Worm (Caenorhabditis elegans): ENCODE measurements around the gene D2024.5.

D2024.5 gene

ce11 chrIV:7222088-7222487 is 6.0 kb downstream of the D2024.5 start:
- TF ChIP-seq unc-62 (GFP tag; optimal IDR thresholded peaks at IDR 0.05): no peak
- TF ChIP-seq nhr-28 (tag; optimal IDR thresholded peaks at IDR 0.05): no peak
- no peak for TF ChIP-seq mep-1 (tag; optimal IDR thresholded peaks at IDR 0.05)
- no peak for TF ChIP-seq blmp-1 (tag; optimal IDR thresholded peaks at IDR 0.05)
- peak; percentile 57 for TF ChIP-seq ces-1 (GFP tag; optimal IDR thresholded peaks at IDR 0.05)
- no peak for TF ChIP-seq lin-13 (tag; optimal IDR thresholded peaks at IDR 0.05)
- no peak for TF ChIP-seq tbx-8 (GFP tag; optimal IDR thresholded peaks at IDR 0.05)

ce11 chrIV:7219398-7220087 is 8.6 kb downstream of the D2024.5 start, which contains the start of the genes glb-23 and R13A1.1:
TSS of gene glb-23 (minus strand) at chrIV:7219498.
TSS of gene R13A1.1 (plus strand) at chrIV:7220037.
- no peak for TF ChIP-seq zip-8 (tag; optimal IDR thresholded peaks at IDR 0.05)
- TF ChIP-seq mep-1 (tag; optimal IDR thresholded peaks at IDR 0.05): no peak
- TF ChIP-seq nhr-76 (tag; optimal IDR thresholded peaks at IDR 0.05): no peak
- TF ChIP-seq ceh-43 (GFP tag; optimal IDR thresholded peaks at IDR 0.05): no peak
- no peak for TF ChIP-seq nhr-2 (tag; optimal IDR thresholded peaks at IDR 0.05)
- TF ChIP-seq mls-2 (tag; optimal IDR thresholded peaks at IDR 0.05): no peak
- no peak for TF ChIP-seq sptf-1 (tag; optimal IDR thresholded peaks at IDR 0.05)
- TF ChIP-seq hlh-1 (tag; optimal IDR thresholded peaks at IDR 0.05): no peak
- no peak for TF ChIP-seq cnd-1 (tag; optimal IDR thresholded peaks at IDR 0.05)
- TF ChIP-seq drap-1 (GFP tag; optimal IDR thresholded peaks at IDR 0.05): no peak
- TF ChIP-seq unc-39 (tag; optimal IDR thresholded peaks at IDR 0.05): no peak
- no peak for TF ChIP-seq mab-5 (tag; optimal IDR thresholded peaks at IDR 0.05)
- no peak for TF ChIP-seq sem-2 (GFP tag; optimal IDR thresholded peaks at IDR 0.05)
- TF ChIP-seq nhr-28 (tag; optimal IDR thresholded peaks at IDR 0.05): no peak
- no peak for TF ChIP-seq ceh-83 (GFP tag; optimal IDR thresholded peaks at IDR 0.05)
- TF ChIP-seq snpc-4 (tag; optimal IDR thresholded peaks at IDR 0.05): no peak
- no peak for TF ChIP-seq nhr-12 (tag; optimal IDR thresholded peaks at IDR 0.05)
- TF ChIP-seq unc-120 (tag; optimal IDR thresholded peaks at IDR 0.05; ENCODE audit: poor library complexity, severe bottlenecking): no peak

ce11 chrIV:7216210-7216609 is 11.9 kb downstream of the D2024.5 start:
- TF ChIP-seq nhr-237 (tag; optimal IDR thresholded peaks at IDR 0.05): no peak
- no peak for TF ChIP-seq mls-2 (tag; optimal IDR thresholded peaks at IDR 0.05)
- TF ChIP-seq mab-5 (tag; optimal IDR thresholded peaks at IDR 0.05): no peak
- no peak for TF ChIP-seq lin-13 (tag; optimal IDR thresholded peaks at IDR 0.05)
- no peak for TF ChIP-seq ces-1 (GFP tag; optimal IDR thresholded peaks at IDR 0.05)
- no peak for TF ChIP-seq nhr-2 (tag; optimal IDR thresholded peaks at IDR 0.05)
- no peak for TF ChIP-seq unc-120 (tag; optimal IDR thresholded peaks at IDR 0.05; ENCODE audit: poor library complexity, severe bottlenecking)
- no peak for TF ChIP-seq nhr-28 (tag; optimal IDR thresholded peaks at IDR 0.05)
- TF ChIP-seq ceh-83 (GFP tag; optimal IDR thresholded peaks at IDR 0.05): no peak
- TF ChIP-seq ham-2 (GFP tag; optimal IDR thresholded peaks at IDR 0.05): no peak
- TF ChIP-seq cnd-1 (tag; optimal IDR thresholded peaks at IDR 0.05): no peak
- no peak for TF ChIP-seq blmp-1 (tag; optimal IDR thresholded peaks at IDR 0.05)
- no peak for TF ChIP-seq ceh-39 (tag; optimal IDR thresholded peaks at IDR 0.05)
- TF ChIP-seq nhr-12 (tag; optimal IDR thresholded peaks at IDR 0.05): no peak
- no peak for TF ChIP-seq sem-2 (GFP tag; optimal IDR thresholded peaks at IDR 0.05)

- TF ChIP-seq sptf-1 (tag; optimal IDR thresholded peaks at IDR 0.05) (no peak), pha-4 (tag; optimal IDR thresholded peaks at IDR 0.05) (no peak), zip-8 (tag; optimal IDR thresholded peaks at IDR 0.05) (no peak), sem-2 (GFP tag; optimal IDR thresholded peaks at IDR 0.05) (no peak), nhr-76 (tag; optimal IDR thresholded peaks at IDR 0.05) (no peak), ceh-39 (tag; optimal IDR thresholded peaks at IDR 0.05) (no peak), unc-62 (GFP tag; optimal IDR thresholded peaks at IDR 0.05) (no peak), elt-1 (tag; optimal IDR thresholded peaks at IDR 0.05; ENCODE audit: borderline replicate concordance, insufficient read depth) (no peak), M03D4.4 (tag; optimal IDR thresholded peaks at IDR 0.05) (no peak), tbx-8 (GFP tag; optimal IDR thresholded peaks at IDR 0.05) (no peak), drap-1 (GFP tag; optimal IDR thresholded peaks at IDR 0.05) (no peak), bed-3 (GFP tag; optimal IDR thresholded peaks at IDR 0.05) (no peak), nhr-2 (tag; optimal IDR thresholded peaks at IDR 0.05) (no peak), flh-1 (GFP tag; optimal IDR thresholded peaks at IDR 0.05) (no peak), blmp-1 (tag; optimal IDR thresholded peaks at IDR 0.05) (no peak), lin-32 (GFP tag; optimal IDR thresholded peaks at IDR 0.05) (no peak), cnd-1 (tag; optimal IDR thresholded peaks at IDR 0.05) (no peak), hlh-1 (tag; optimal IDR thresholded peaks at IDR 0.05) (no peak)
Measured at ce11 chrIV:7212769-7213168, 15.3 kb downstream of the D2024.5 start.

Measured in whole organism, mixed stage, embryonic.